Worm (Caenorhabditis elegans) whole organism, young adult: ENCODE results near the gene mex-6.

Experiments
- B0035.1 ChIP-seq: sonication (generic microtip); optimal IDR thresholded peaks from 2 replicates; lab custom pipeline; 2016; ENCODE audit warnings: missing genetic modification characterization, mild to moderate bottlenecking, missing compliant biosample characterization, missing genotype, missing genetic modification reagents
- F10E7.11 ChIP-seq: sonication (generic microtip); optimal IDR thresholded peaks from 2 replicates; lab custom pipeline; 2017; ENCODE audit warnings: mild to moderate bottlenecking, missing genetic modification characterization, moderate library complexity, missing compliant biosample characterization
- F23B12.7 ChIP-seq: sonication (generic microtip); optimal IDR thresholded peaks from 2 replicates; lab custom pipeline; 2017; ENCODE audit warnings: missing genetic modification characterization, mild to moderate bottlenecking, missing compliant biosample characterization, antibody characterized with exemption, moderate library complexity; ENCODE audit not compliant: insufficient read depth
- F39B2.1 ChIP-seq: fragments of 200-800 bp; sonication (Bioruptor generic); IDR thresholded peaks from 2 replicates; pipeline ENCODE4 v1.3.6; 2022; ENCODE audit warnings: missing genetic modification reagents, missing genetic modification characterization, missing compliant biosample characterization
- F49E8.2 ChIP-seq: sonication (generic microtip); optimal IDR thresholded peaks from 3 replicates; lab custom pipeline; 2017; ENCODE audit warnings: missing genetic modification characterization, mild to moderate bottlenecking, missing compliant biosample characterization, antibody characterized with exemption, moderate library complexity; ENCODE audit not compliant: insufficient read depth
- K11D2.4 ChIP-seq: fragments of 200-800 bp; sonication (Bioruptor generic); IDR thresholded peaks from 2 replicates; pipeline ENCODE4 v1.3.6; 2022; ENCODE audit warnings: missing genetic modification reagents, missing genetic modification characterization, missing compliant biosample characterization
- Y53G8AR.9 ChIP-seq: fragments of 200-800 bp; sonication (Bioruptor generic); conservative IDR thresholded peaks from 2 replicates; pipeline ENCODE4 v1.3.6; 2022; ENCODE audit warnings: missing genetic modification reagents, missing genetic modification characterization, missing compliant biosample characterization
- Y56A3A.18 ChIP-seq: fragments of 200-800 bp; sonication (Bioruptor generic); IDR thresholded peaks from 2 replicates; pipeline ENCODE4 v1.3.6; 2022; ENCODE audit warnings: missing genetic modification reagents, missing genetic modification characterization, missing compliant biosample characterization
- Y79H2A.3 ChIP-seq: fragments of 200-800 bp; sonication (Bioruptor generic); conservative IDR thresholded peaks from 2 replicates; pipeline ENCODE4 v1.3.6; 2022; ENCODE audit warnings: missing genetic modification reagents, missing genetic modification characterization, missing compliant biosample characterization
- attf-5 ChIP-seq: fragments of 200-800 bp; sonication (Bioruptor generic); optimal IDR thresholded peaks from 2 replicates; lab custom pipeline; 2018; ENCODE audit warnings: mild to moderate bottlenecking, missing genetic modification characterization, missing compliant biosample characterization
- attf-6 ChIP-seq: fragments of 200-800 bp; sonication (Bioruptor generic); IDR thresholded peaks from 2 replicates; pipeline ENCODE4 v1.3.6; 2022; ENCODE audit warnings: missing genetic modification reagents, missing genetic modification characterization, missing compliant biosample characterization
- bed-1 ChIP-seq: fragments of 200-800 bp; sonication (Bioruptor generic); IDR thresholded peaks from 2 replicates; pipeline ENCODE4 v1.3.6; 2022; ENCODE audit warnings: missing genetic modification reagents, missing genetic modification characterization, missing compliant biosample characterization
- ccch-3 ChIP-seq: fragments of 200-800 bp; sonication (Bioruptor generic); optimal IDR thresholded peaks from 2 replicates; lab custom pipeline; 2018; ENCODE audit warnings: mild to moderate bottlenecking, missing genetic modification characterization, missing compliant biosample characterization
- cebp-2 ChIP-seq: fragments of 200-800 bp; sonication (Bioruptor generic); IDR thresholded peaks from 2 replicates; pipeline ENCODE4 v1.3.6; 2022; ENCODE audit warnings: missing genetic modification characterization, missing compliant biosample characterization
- ceh-40 ChIP-seq: fragments of 200-800 bp; sonication (Bioruptor generic); IDR thresholded peaks from 2 replicates; pipeline ENCODE4 v1.3.6; 2022; ENCODE audit warnings: missing genetic modification characterization, missing compliant biosample characterization
- ceh-58 ChIP-seq: fragments of 200-800 bp; sonication (Bioruptor generic); IDR thresholded peaks from 2 replicates; pipeline ENCODE4 v1.3.6; 2022; ENCODE audit warnings: missing genetic modification characterization, missing compliant biosample characterization
- chd-7 ChIP-seq: sonication (generic microtip); optimal IDR thresholded peaks from 2 replicates; lab custom pipeline; 2016; ENCODE audit warnings: mild to moderate bottlenecking, missing genetic modification characterization, moderate library complexity, missing compliant biosample characterization
- die-1 ChIP-seq: sonication (generic microtip); optimal IDR thresholded peaks from 2 replicates; lab custom pipeline; 2016; ENCODE audit warnings: missing genotype, mild to moderate bottlenecking, missing genetic modification characterization, missing compliant biosample characterization
- dpff-1 ChIP-seq: sonication (generic microtip); optimal IDR thresholded peaks from 2 replicates; lab custom pipeline; 2017; ENCODE audit warnings: mild to moderate bottlenecking, missing genetic modification characterization, missing compliant biosample characterization
- dpl-1 ChIP-seq: fragments of 150-350 bp; optimal IDR thresholded peaks from 2 replicates; lab custom pipeline; 2014; ENCODE audit warnings: missing biosample characterization, missing genetic modification reagents, missing genetic modification characterization
- egl-18 ChIP-seq: fragments of 200-800 bp; sonication (Bioruptor generic); IDR thresholded peaks from 2 replicates; pipeline ENCODE4 v1.3.6; 2022; ENCODE audit warnings: missing genetic modification reagents, missing genetic modification characterization, missing compliant biosample characterization
- ekl-4 ChIP-seq: fragments of 200-800 bp; sonication (Bioruptor generic); IDR thresholded peaks from 2 replicates; pipeline ENCODE4 v1.3.6; 2022; ENCODE audit warnings: missing genetic modification reagents, missing genetic modification characterization, missing compliant biosample characterization
- fkh-3 ChIP-seq: sonication (generic microtip); optimal IDR thresholded peaks from 2 replicates; lab custom pipeline; 2016; ENCODE audit warnings: mild to moderate bottlenecking, missing genetic modification characterization, missing compliant biosample characterization
- gei-17 ChIP-seq: fragments of 200-800 bp; sonication (Bioruptor generic); optimal IDR thresholded peaks from 2 replicates; lab custom pipeline; 2018; ENCODE audit warnings: mild to moderate bottlenecking, missing genetic modification characterization, missing compliant biosample characterization
- lag-1 ChIP-seq: fragments of 200-800 bp; sonication (Bioruptor generic); IDR thresholded peaks from 2 replicates; pipeline ENCODE4 v1.3.6; 2022; ENCODE audit warnings: missing genetic modification reagents, missing genetic modification characterization, missing compliant biosample characterization
- let-607 ChIP-seq, 2 experiments: fragments of 200-800 bp in 1 of 2; sonication (Bioruptor generic) in 1 of 2; sonication (generic microtip) in 1 of 2; optimal IDR thresholded peaks; 2 replicates each; lab custom pipeline; 2016 to 2018; ENCODE audit warnings: mild to moderate bottlenecking in 2 of 2, missing compliant biosample characterization in 2 of 2, missing genetic modification characterization in 2 of 2, moderate library complexity in 2 of 2, missing genotype in 1 of 2
- lin-26 ChIP-seq: fragments of 200-800 bp; sonication (Bioruptor generic); IDR thresholded peaks from 2 replicates; pipeline ENCODE4 v1.3.6; 2022; ENCODE audit warnings: missing genetic modification reagents, missing genetic modification characterization, missing compliant biosample characterization
- lin-40 ChIP-seq: sonication (generic microtip); optimal IDR thresholded peaks from 2 replicates; lab custom pipeline; 2016; ENCODE audit warnings: missing genetic modification characterization, mild to moderate bottlenecking, missing compliant biosample characterization, missing genotype, missing genetic modification reagents
- lir-1 ChIP-seq: fragments of 200-800 bp; sonication (Bioruptor generic); conservative IDR thresholded peaks from 2 replicates; pipeline ENCODE4 v1.3.6; 2022; ENCODE audit warnings: missing genetic modification reagents, missing genetic modification characterization, missing compliant biosample characterization
- madf-3 ChIP-seq: fragments of 200-800 bp; sonication (Bioruptor generic); IDR thresholded peaks from 2 replicates; pipeline ENCODE4 v1.3.6; 2022; ENCODE audit warnings: missing genetic modification reagents, missing genetic modification characterization, missing compliant biosample characterization
- madf-8 ChIP-seq: fragments of 200-800 bp; sonication (Bioruptor generic); conservative IDR thresholded peaks from 2 replicates; pipeline ENCODE4 v1.3.6; 2022; ENCODE audit warnings: missing genetic modification reagents, missing genetic modification characterization, missing compliant biosample characterization
- mel-28 ChIP-seq: sonication (generic microtip); optimal IDR thresholded peaks from 2 replicates; lab custom pipeline; 2016; ENCODE audit warnings: borderline replicate concordance, mild to moderate bottlenecking, missing genetic modification characterization, missing compliant biosample characterization
- mxl-1 ChIP-seq: sonication (generic microtip); optimal IDR thresholded peaks from 2 replicates; lab custom pipeline; 2016; ENCODE audit warnings: missing genetic modification characterization, missing compliant biosample characterization
- nfya-1 ChIP-seq: sonication (generic microtip); optimal IDR thresholded peaks from 2 replicates; lab custom pipeline; 2017; ENCODE audit warnings: antibody characterized with exemption, missing compliant biosample characterization, missing genetic modification characterization, borderline replicate concordance; ENCODE audit not compliant: insufficient read depth
- nhr-27 ChIP-seq: fragments of 200-800 bp; sonication (Bioruptor generic); optimal IDR thresholded peaks from 2 replicates; lab custom pipeline; 2018; ENCODE audit warnings: mild to moderate bottlenecking, missing genetic modification characterization, moderate library complexity, missing compliant biosample characterization
- pha-4 ChIP-seq: fragments of 150-350 bp; sonication (generic microtip); optimal IDR thresholded peaks from 2 replicates; lab custom pipeline; 2014; ENCODE audit warnings: missing biosample characterization, missing genetic modification reagents, missing genetic modification characterization
- rcor-1 ChIP-seq: fragments of 200-800 bp; sonication (Bioruptor generic); IDR thresholded peaks from 2 replicates; pipeline ENCODE4 v1.3.6; 2022; ENCODE audit warnings: missing genetic modification reagents, missing genetic modification characterization, missing compliant biosample characterization
- rec-8 ChIP-seq, 2 experiments: sonication (generic microtip); optimal IDR thresholded peaks; 2 replicates each; lab custom pipeline; 2016; ENCODE audit warnings: mild to moderate bottlenecking in 2 of 2, missing genetic modification characterization in 2 of 2, missing genetic modification reagents in 2 of 2, missing genotype in 2 of 2, missing biosample characterization in 1 of 2, missing compliant biosample characterization in 1 of 2, moderate library complexity in 1 of 2
- repo-1 ChIP-seq: sonication (generic microtip); optimal IDR thresholded peaks from 2 replicates; lab custom pipeline; 2017; ENCODE audit warnings: mild to moderate bottlenecking, missing genetic modification characterization, missing compliant biosample characterization
- sea-2 ChIP-seq: fragments of 200-800 bp; sonication (Bioruptor generic); IDR thresholded peaks from 2 replicates; pipeline ENCODE4 v1.3.6; 2022; ENCODE audit warnings: missing genetic modification characterization, missing compliant biosample characterization
- snpc-4 ChIP-seq, 5 experiments: fragments of 150-350 bp in 1 of 5; sonication (generic microtip) in 4 of 5; optimal IDR thresholded peaks; 2 replicates each; lab custom pipeline; 2014 to 2018; ENCODE audit warnings: missing genetic modification characterization in 5 of 5, missing biosample characterization in 3 of 5, antibody characterized with exemption in 2 of 5, mild to moderate bottlenecking in 2 of 5, missing compliant biosample characterization in 2 of 5, missing genotype in 2 of 5, moderate library complexity in 2 of 5, missing genetic modification reagents in 1 of 5
- tbp1 ChIP-seq: fragments of 200-800 bp; sonication (Bioruptor generic); optimal IDR thresholded peaks from 2 replicates; lab custom pipeline; 2018; ENCODE audit warnings: mild to moderate bottlenecking, missing genetic modification characterization, missing compliant biosample characterization
- xnd-1 ChIP-seq: sonication (generic microtip); optimal IDR thresholded peaks from 2 replicates; lab custom pipeline; 2016; ENCODE audit warnings: missing genotype, missing genetic modification reagents, missing genetic modification characterization, missing compliant biosample characterization
- ztf-22 ChIP-seq: fragments of 200-800 bp; sonication (Bioruptor generic); optimal IDR thresholded peaks from 2 replicates; lab custom pipeline; 2018; ENCODE audit warnings: mild to moderate bottlenecking, missing genetic modification characterization, moderate library complexity, missing compliant biosample characterization
- ztf-3 ChIP-seq: fragments of 200-800 bp; sonication (Bioruptor generic); optimal IDR thresholded peaks from 2 replicates; lab custom pipeline; 2018; ENCODE audit warnings: mild to moderate bottlenecking, missing genetic modification characterization, missing compliant biosample characterization
- ztf-6 ChIP-seq: fragments of 200-800 bp; sonication (Bioruptor generic); IDR thresholded peaks from 2 replicates; pipeline ENCODE4 v1.3.6; 2022; ENCODE audit warnings: missing genetic modification reagents, missing genetic modification characterization, missing compliant biosample characterization

Gene mex-6

DNA sequence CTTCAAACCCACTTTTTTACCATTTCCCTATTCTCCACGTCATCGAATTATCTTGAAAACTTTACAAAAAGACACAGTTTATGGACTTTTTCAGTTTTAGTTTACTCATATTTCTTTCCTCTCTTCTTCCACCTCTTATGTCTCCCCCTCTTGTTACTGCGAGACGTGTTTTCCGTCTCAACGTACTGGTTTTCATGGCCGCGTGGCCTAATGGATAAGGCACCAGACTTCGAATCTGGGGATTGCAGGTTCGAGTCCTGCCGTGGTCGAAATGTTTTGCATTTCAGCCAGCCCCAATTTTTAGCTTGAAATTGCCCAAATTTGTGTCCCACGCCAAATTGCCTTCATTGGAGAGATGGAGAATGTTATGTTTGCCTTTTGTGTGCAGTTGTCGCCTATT, 42.1 kb downstream of the mex-6 start (continued):
- TF ChIP-seq F39B2.1 (no peak), let-607 (tag; optimal IDR thresholded peaks at IDR 0.05; lab: Kevin White, UChicago) (peak in 1 of 2 experiments; percentile 48), K11D2.4 (GFP tag; lab: Robert Waterston, UW) (0 out of 2 replicates have a peak, but pooled peaks have one; percentile 55), Y79H2A.3 (GFP tag; lab: Robert Waterston, UW) (0 out of 2 replicates have a peak, but pooled peaks have one; percentile 51), B0035.1 (tag; lab: Kevin White, UChicago) (peak; percentile 32), nfya-1 (no peak), gei-17 (GFP tag; lab: Kevin White, UChicago) (no peak), F10E7.11 (tag; lab: Kevin White, UChicago) (no peak), rec-8 (tag; optimal IDR thresholded peaks at IDR 0.05; lab: Kevin White, UChicago) (peak; percentile 64 to 90), lag-1 (GFP tag; lab: Robert Waterston, UW) (no peak), egl-18 (GFP tag; lab: Robert Waterston, UW) (no peak), repo-1 (peak; percentile 5), ztf-6 (peak; percentile 16; the same call in 1 of the 2 replicates), dpl-1 (GFP tag; lab: Kevin White, UChicago) (peak; percentile 0), attf-5 (GFP tag; lab: Kevin White, UChicago) (peak; percentile 61), lin-40 (peak; percentile 62), F23B12.7 (tag; lab: Kevin White, UChicago) (peak; percentile 84), dpff-1 (no peak), Y53G8AR.9 (GFP tag; lab: Robert Waterston, UW) (peak; percentile 65; the same call in 1 of the 2 replicates), mxl-1 (tag; lab: Kevin White, UChicago) (peak; percentile 90), chd-7 (tag; lab: Kevin White, UChicago) (peak; percentile 80), pha-4 (tag; lab: Kevin White, UChicago) (no peak), F49E8.2 (tag; lab: Kevin White, UChicago) (peak; percentile 45), attf-6 (GFP tag; lab: Robert Waterston, UW) (no peak), xnd-1 (tag; lab: Kevin White, UChicago) (no peak), cebp-2 (peak; percentile 69; the same call in 1 of the 2 replicates), ztf-22 (GFP tag; lab: Kevin White, UChicago) (no peak), rcor-1 (GFP tag; lab: Robert Waterston, UW) (peak; percentile 72), lir-1 (GFP tag; lab: Robert Waterston, UW) (no peak), mel-28 (tag; lab: Kevin White, UChicago) (peak; percentile 21), lin-26 (peak; percentile 97), tbp1 (GFP tag; lab: Kevin White, UChicago) (peak; percentile 98), Y56A3A.18 (GFP tag; lab: Robert Waterston, UW) (peak; percentile 77; the same call in 1 of the 2 replicates), ztf-3 (GFP tag; lab: Kevin White, UChicago) (no peak), nhr-27 (tag; lab: Kevin White, UChicago) (no peak), die-1 (peak; percentile 90), madf-8 (0 out of 2 replicates have a peak, but pooled peaks have one; percentile 32), ekl-4 (GFP tag; lab: Robert Waterston, UW) (0 out of 2 replicates have a peak, but pooled peaks have one; percentile 62), madf-3 (GFP tag; lab: Robert Waterston, UW) (0 out of 2 replicates have a peak, but pooled peaks have one; percentile 68), ceh-40 (GFP tag; lab: Robert Waterston, UW) (no peak), sea-2 (GFP tag; lab: Robert Waterston, UW) (no peak), bed-1 (GFP tag; lab: Robert Waterston, UW) (0 out of 2 replicates have a peak, but pooled peaks have one; percentile 57), fkh-3 (tag; lab: Kevin White, UChicago) (peak; percentile 7), snpc-4 (GFP tag; optimal IDR thresholded peaks at IDR 0.05; lab: Kevin White, UChicago) (peak; percentile 63), snpc-4 (tag; optimal IDR thresholded peaks at IDR 0.05; lab: Kevin White, UChicago) (peak in 3 of 4 experiments; percentile 44 to 74 (median 65)), ccch-3 (no peak), ceh-58 (0 out of 2 replicates have a peak, but pooled peaks have one; percentile 67)
